Fruit fly (Drosophila melanogaster) whole organism, larva: Measurements from ENCODE around the gene CG14420.

ENCODE experiments used
- noc ChIP-seq: fragments of 200-800 bp; sonication (Bioruptor generic); optimal IDR thresholded peaks from 3 replicates; lab custom pipeline; 2019; ENCODE audit warnings: missing biosample characterization, mild to moderate bottlenecking, missing genetic modification characterization, moderate library complexity

CG14420 gene

dm6 chrX:2949114-2949513 is 10.5 kb downstream of the CG14420 start:
- TF ChIP-seq noc (tag; lab: Kevin White, UChicago), result no peak

- TF ChIP-seq noc (tag; lab: Kevin White, UChicago), result no peak
Measured at dm6 chrX:2951637-2952036, 13.0 kb downstream of the CG14420 start.

- no peak for TF ChIP-seq noc (tag; lab: Kevin White, UChicago)
Measured at dm6 chrX:2956641-2957040, 18.0 kb downstream of the CG14420 start.

- no peak for TF ChIP-seq noc (tag; lab: Kevin White, UChicago)
Measured at dm6 chrX:2963171-2963570, 24.5 kb downstream of the CG14420 start.

- TF ChIP-seq noc (tag; lab: Kevin White, UChicago), result no peak
Measured at dm6 chrX:2963790-2964335, 25.2 kb downstream of the CG14420 start.

dm6 chrX:2964678-2965231 is 26.1 kb downstream of the CG14420 start:
- TF ChIP-seq noc (tag; lab: Kevin White, UChicago), result no peak

- no peak for TF ChIP-seq noc (tag; lab: Kevin White, UChicago)
Measured at dm6 chrX:2969039-2969438, 30.4 kb downstream of the CG14420 start.

- no peak for TF ChIP-seq noc (tag; lab: Kevin White, UChicago)
Measured at dm6 chrX:2973593-2973992, 34.9 kb downstream of the CG14420 start, which contains the start of gene rst. rst (minus strand) TSS chrX:2973834.

dm6 chrX:2977857-2978473 is 39.3 kb downstream of the CG14420 start:
- no peak for TF ChIP-seq noc (tag; lab: Kevin White, UChicago)

- TF ChIP-seq noc (tag; lab: Kevin White, UChicago), result no peak
Measured at dm6 chrX:2980290-2980689, 41.6 kb downstream of the CG14420 start.

- TF ChIP-seq noc (tag; lab: Kevin White, UChicago), result no peak
Measured at dm6 chrX:2982441-2982995, 43.9 kb downstream of the CG14420 start.

- TF ChIP-seq noc (tag; lab: Kevin White, UChicago), result no peak
Measured at dm6 chrX:2984902-2985772, 46.5 kb downstream of the CG14420 start.

- no peak for TF ChIP-seq noc (tag; lab: Kevin White, UChicago)
Measured at dm6 chrX:2987320-2987719, 48.7 kb downstream of the CG14420 start.

dm6 chrX:2989332-2989731 is 50.7 kb downstream of the CG14420 start:
- no peak for TF ChIP-seq noc (tag; lab: Kevin White, UChicago)
